Fruit fly (Drosophila melanogaster): Measurements from ENCODE around the gene CG31787.

CG31787 gene

DNA sequence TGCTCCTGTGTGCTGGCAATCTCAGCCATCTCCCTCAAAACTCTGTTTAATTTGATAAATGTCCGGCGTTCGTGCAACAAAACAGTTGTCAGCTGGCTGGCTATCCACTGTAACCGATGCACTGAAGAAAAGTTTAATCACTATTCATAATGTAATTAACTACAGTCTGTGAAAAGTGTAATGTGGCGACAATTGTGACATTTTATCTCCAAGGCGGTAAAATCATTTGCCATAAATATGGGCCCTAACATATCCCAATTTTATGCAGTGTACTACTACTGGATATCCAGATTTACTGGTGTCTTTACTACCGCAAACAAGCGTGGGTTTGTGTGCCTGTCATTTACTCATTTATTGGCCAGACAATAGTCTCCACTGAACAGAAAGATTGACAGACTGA is 43.2 kb upstream of the CG31787 start (continued):
- TF ChIP-seq mirr (GFP tag; optimal IDR thresholded peaks at IDR 0.05) (no peak), BEAF-32 (GFP tag; optimal IDR thresholded peaks at IDR 0.05) (no peak), E2f2 (GFP tag; IDR thresholded peaks at IDR 0.05) (no peak), lmd (GFP tag; IDR thresholded peaks at IDR 0.05) (peak; percentile 60; the same call in 1 of the 2 replicates), zfh1 (GFP tag; IDR thresholded peaks at IDR 0.05) (peak; percentile 34; the same call in 1 of the 3 replicates), Drgx (GFP tag; IDR thresholded peaks at IDR 0.05) (peak; percentile 84), tio (GFP tag; optimal IDR thresholded peaks at IDR 0.05) (no peak), Sox102F (GFP tag; optimal IDR thresholded peaks at IDR 0.05) (peak; percentile 77), CG15011 (GFP tag; optimal IDR thresholded peaks at IDR 0.05) (no peak), klu (GFP tag; IDR thresholded peaks at IDR 0.05) (peak; percentile 25; the same call in 1 of the 2 replicates), chm (GFP tag; IDR thresholded peaks at IDR 0.05) (no peak), Mes4 (GFP tag; optimal IDR thresholded peaks at IDR 0.05) (no peak), ara (GFP tag; IDR thresholded peaks at IDR 0.05) (no peak), Dfd (GFP tag; optimal IDR thresholded peaks at IDR 0.05) (no peak), ci (GFP tag; IDR thresholded peaks at IDR 0.05) (peak; percentile 79; the same call in 2 of the 3 replicates), CG1024 (GFP tag; IDR thresholded peaks at IDR 0.05) (peak; percentile 32; the same call in 1 of the 2 replicates), CG6175 (GFP tag; IDR thresholded peaks at IDR 0.05) (no peak), schlank (tag; optimal IDR thresholded peaks at IDR 0.05) (no peak), CG11398 (GFP tag; optimal IDR thresholded peaks at IDR 0.05) (peak; percentile 4), CG10543 (GFP tag; optimal IDR thresholded peaks at IDR 0.05) (no peak), kah (GFP tag; optimal IDR thresholded peaks at IDR 0.05) (no peak), cas (GFP tag; IDR thresholded peaks at IDR 0.05) (no peak), CG18599 (GFP tag; optimal IDR thresholded peaks at IDR 0.05) (peak; percentile 48), prd (optimal IDR thresholded peaks at IDR 0.05) (no peak), prd (GFP tag; IDR thresholded peaks at IDR 0.05) (no peak; the same call in 2 of the 3 replicates), CG17612 (GFP tag; IDR thresholded peaks at IDR 0.05) (no peak), Pdp1 (GFP tag; optimal IDR thresholded peaks at IDR 0.05) (peak in 1 of 2 experiments; percentile 27), NFAT (GFP tag; IDR thresholded peaks at IDR 0.05) (no peak), CG6689 (GFP tag; IDR thresholded peaks at IDR 0.05) (no peak), CG32767 (GFP tag; IDR thresholded peaks at IDR 0.05) (peak; percentile 17; the same call in 1 of the 2 replicates), Usf (GFP tag; optimal IDR thresholded peaks at IDR 0.05) (no peak), CG32532 (GFP tag; IDR thresholded peaks at IDR 0.05) (no peak), Doc2 (GFP tag; IDR thresholded peaks at IDR 0.05) (no peak), Chrac-16 (GFP tag; optimal IDR thresholded peaks at IDR 0.05) (peak; percentile 25), CG9727 (GFP tag; optimal IDR thresholded peaks at IDR 0.05) (no peak), hbn (GFP tag; IDR thresholded peaks at IDR 0.05; ENCODE audit: partially characterized antibody) (no peak), dimm (GFP tag; IDR thresholded peaks at IDR 0.05) (no peak), CG8290 (GFP tag; optimal IDR thresholded peaks at IDR 0.05) (no peak), CG8290 (tag; optimal IDR thresholded peaks at IDR 0.05) (peak in 1 of 2 experiments; percentile 59), H15 (GFP tag; IDR thresholded peaks at IDR 0.05) (0 out of 3 replicates have a peak, but pooled peaks have one; percentile 41), pita (GFP tag; optimal IDR thresholded peaks at IDR 0.05) (no peak), gfzf (GFP tag; optimal IDR thresholded peaks at IDR 0.05) (no peak), CG8765 (GFP tag; IDR thresholded peaks at IDR 0.05) (no peak), CG8388 (GFP tag; optimal IDR thresholded peaks at IDR 0.05) (no peak), lbe (GFP tag; optimal IDR thresholded peaks at IDR 0.05) (no peak), stc (GFP tag; IDR thresholded peaks at IDR 0.05) (no peak), CG12769 (tag; optimal IDR thresholded peaks at IDR 0.05) (peak; percentile 42), CG9797 (GFP tag; optimal IDR thresholded peaks at IDR 0.05) (no peak), odd (GFP tag; optimal IDR thresholded peaks at IDR 0.05) (no peak), NC2β (GFP tag; optimal IDR thresholded peaks at IDR 0.05) (no peak), grau (tag; optimal IDR thresholded peaks at IDR 0.05) (peak; percentile 40), Atf6 (GFP tag; IDR thresholded peaks at IDR 0.05) (0 out of 2 replicates have a peak, but pooled peaks have one; percentile 50)

Measured in whole organism, embryonic.